Worm (Caenorhabditis elegans) whole organism, L4 larva: ENCODE measurements around the gene pgm-2.
A peak's percentile ranks its signal among the peaks of the same experiment; 100 is the strongest.

Experiments used
- F26F4.8 ChIP-seq: fragments of 200-800 bp; sonication (Bioruptor generic); conservative IDR thresholded peaks from 2 replicates; pipeline ENCODE4 v1.3.6; 2022; ENCODE audit warnings: missing genetic modification characterization, missing compliant biosample characterization
- F37D6.2 ChIP-seq: sonication (generic microtip); optimal IDR thresholded peaks from 2 replicates; lab custom pipeline; 2016; ENCODE audit warnings: mild to moderate bottlenecking, missing genetic modification characterization, missing compliant biosample characterization
- R02D3.7 ChIP-seq: fragments of 150-350 bp; sonication (generic microtip); optimal IDR thresholded peaks from 3 replicates; lab custom pipeline; 2014; ENCODE audit warnings: missing biosample characterization, missing genetic modification characterization
- Y105C5A.15 ChIP-seq: fragments of 200-800 bp; sonication (Bioruptor generic); IDR thresholded peaks from 2 replicates; pipeline ENCODE4 v1.3.6; 2022; ENCODE audit warnings: missing genetic modification characterization, missing compliant biosample characterization
- Y48G9A.11 ChIP-seq: fragments of 200-800 bp; sonication (Bioruptor generic); IDR thresholded peaks from 2 replicates; pipeline ENCODE4 v1.3.6; 2022; ENCODE audit warnings: missing genetic modification reagents, missing genetic modification characterization, missing compliant biosample characterization
- Y75B8A.6 ChIP-seq: fragments of 200-800 bp; sonication (Bioruptor generic); IDR thresholded peaks from 2 replicates; pipeline ENCODE4 v1.3.6; 2022; ENCODE audit warnings: missing genetic modification reagents, missing genetic modification characterization, missing compliant biosample characterization
- ZK337.2 ChIP-seq: fragments of 200-800 bp; sonication (Bioruptor generic); IDR thresholded peaks from 2 replicates; pipeline ENCODE4 v1.3.6; 2022; ENCODE audit warnings: missing genetic modification reagents, missing genetic modification characterization, missing compliant biosample characterization
- ZK546.5 ChIP-seq, 2 experiments: sonication (generic microtip); optimal IDR thresholded peaks; 2 replicates each; lab custom pipeline; 2017; ENCODE audit warnings: missing biosample characterization in 2 of 2, missing genetic modification characterization in 2 of 2
- aha-1 ChIP-seq: fragments of 150-350 bp; peaks from one replicate; lab custom pipeline; 2014; ENCODE audit warnings: missing biosample characterization, missing genetic modification characterization
- ama-1 ChIP-seq: fragments of 150-350 bp; optimal IDR thresholded peaks from 2 replicates; lab custom pipeline; 2014; ENCODE audit warnings: inconsistent platforms, mixed read lengths
- attf-4 ChIP-seq: sonication (generic microtip); optimal IDR thresholded peaks from 3 replicates; lab custom pipeline; 2017; ENCODE audit warnings: missing biosample characterization, missing genetic modification characterization
- ceh-32 ChIP-seq: sonication (generic microtip); optimal IDR thresholded peaks from 2 replicates; lab custom pipeline; 2016; ENCODE audit warnings: mild to moderate bottlenecking, missing genetic modification characterization, missing compliant biosample characterization; ENCODE audit not compliant: poor library complexity
- dmd-8 ChIP-seq: fragments of 200-800 bp; sonication (Bioruptor generic); IDR thresholded peaks from 2 replicates; pipeline ENCODE4 v1.3.6; 2022; ENCODE audit warnings: missing genetic modification characterization, missing compliant biosample characterization
- fkh-10 ChIP-seq: fragments of 150-350 bp; optimal IDR thresholded peaks from 2 replicates; lab custom pipeline; 2014; ENCODE audit warnings: missing biosample characterization, missing genetic modification reagents, missing genetic modification characterization
- fos-1 ChIP-seq: fragments of 150-350 bp; optimal IDR thresholded peaks from 2 replicates; lab custom pipeline; 2014; ENCODE audit warnings: missing biosample characterization, missing genetic modification characterization
- hlh-11 ChIP-seq: fragments of 200-800 bp; sonication (Bioruptor generic); optimal IDR thresholded peaks from 2 replicates; lab custom pipeline; 2018; ENCODE audit warnings: mild to moderate bottlenecking, missing genetic modification characterization, missing compliant biosample characterization
- lim-7 ChIP-seq: fragments of 200-800 bp; sonication (Bioruptor generic); IDR thresholded peaks from 2 replicates; pipeline ENCODE4 v1.3.6; 2022; ENCODE audit warnings: missing genetic modification characterization, missing compliant biosample characterization
- lin-13 ChIP-seq: fragments of 150-350 bp; optimal IDR thresholded peaks from 2 replicates; lab custom pipeline; 2014; ENCODE audit warnings: missing biosample characterization, missing genetic modification reagents, missing genetic modification characterization
- lin-15B ChIP-seq: fragments of 150-350 bp; sonication (generic microtip); optimal IDR thresholded peaks from 3 replicates; lab custom pipeline; 2014; ENCODE audit warnings: missing biosample characterization, missing genetic modification characterization
- lin-39 ChIP-seq: fragments of 150-350 bp; optimal IDR thresholded peaks from 2 replicates; lab custom pipeline; 2014; ENCODE audit warnings: missing biosample characterization, missing genetic modification reagents, missing genetic modification characterization
- lir-3 ChIP-seq: sonication (generic microtip); optimal IDR thresholded peaks from 2 replicates; lab custom pipeline; 2016; ENCODE audit warnings: mild to moderate bottlenecking, missing genetic modification characterization, missing compliant biosample characterization
- mes-2 ChIP-seq: sonication (generic microtip); optimal IDR thresholded peaks from 2 replicates; lab custom pipeline; 2016; ENCODE audit warnings: missing genotype, mild to moderate bottlenecking, missing genetic modification characterization, missing compliant biosample characterization; ENCODE audit not compliant: poor library complexity, severe bottlenecking
- nhr-10 ChIP-seq: fragments of 150-350 bp; optimal IDR thresholded peaks from 2 replicates; lab custom pipeline; 2014; ENCODE audit warnings: missing biosample characterization, missing genetic modification characterization
- nhr-102 ChIP-seq: sonication (generic microtip); optimal IDR thresholded peaks from 2 replicates; lab custom pipeline; 2016; ENCODE audit warnings: mild to moderate bottlenecking, missing genetic modification characterization, moderate library complexity, missing compliant biosample characterization
- nhr-111 ChIP-seq: fragments of 200-800 bp; sonication (Bioruptor generic); optimal IDR thresholded peaks from 2 replicates; lab custom pipeline; 2018; ENCODE audit warnings: mild to moderate bottlenecking, missing genetic modification characterization, missing compliant biosample characterization
- nhr-25 ChIP-seq: sonication (generic microtip); optimal IDR thresholded peaks from 2 replicates; lab custom pipeline; 2017; ENCODE audit warnings: missing genetic modification characterization, mild to moderate bottlenecking, missing compliant biosample characterization, antibody characterized with exemption, moderate library complexity, borderline replicate concordance; ENCODE audit not compliant: insufficient read depth
- nhr-42 ChIP-seq: fragments of 200-800 bp; sonication (Bioruptor generic); IDR thresholded peaks from 2 replicates; pipeline ENCODE4 v1.3.6; 2022; ENCODE audit warnings: missing genetic modification characterization, missing compliant biosample characterization
- pha-4 ChIP-seq, 2 experiments: fragments of 150-350 bp in 1 of 2; fragments of 200-800 bp in 1 of 2; sonication (Bioruptor generic) in 1 of 2; IDR thresholded peaks in 1 of 2; optimal IDR thresholded peaks in 1 of 2; 2 replicates each; pipeline versions ENCODE4 v1.3.6 to Lab custom; 2014 to 2022; ENCODE audit warnings: missing genetic modification characterization in 2 of 2, missing genetic modification reagents in 2 of 2, missing biosample characterization in 1 of 2, missing compliant biosample characterization in 1 of 2
- sdz-12 ChIP-seq: fragments of 200-800 bp; sonication (Bioruptor generic); optimal IDR thresholded peaks from 2 replicates; lab custom pipeline; 2018; ENCODE audit warnings: mild to moderate bottlenecking, missing genetic modification characterization, missing compliant biosample characterization
- set-16 ChIP-seq: fragments of 200-800 bp; sonication (Bioruptor generic); IDR thresholded peaks from 2 replicates; pipeline ENCODE4 v1.3.6; 2022; ENCODE audit warnings: missing genetic modification reagents, missing genetic modification characterization, missing compliant biosample characterization
- skn-1 ChIP-seq: fragments of 150-350 bp; optimal IDR thresholded peaks from 2 replicates; lab custom pipeline; 2014; ENCODE audit warnings: missing biosample characterization, missing genetic modification characterization
- snpc-1.2 ChIP-seq: fragments of 200-800 bp; sonication (Bioruptor generic); IDR thresholded peaks from 2 replicates; pipeline ENCODE4 v1.3.6; 2022; ENCODE audit warnings: missing genetic modification reagents, missing genetic modification characterization, missing compliant biosample characterization
- spr-3 ChIP-seq: fragments of 200-800 bp; sonication (Bioruptor generic); optimal IDR thresholded peaks from 2 replicates; lab custom pipeline; 2018; ENCODE audit warnings: mild to moderate bottlenecking, missing genetic modification characterization, missing compliant biosample characterization
- tag-97 ChIP-seq: fragments of 200-800 bp; sonication (Bioruptor generic); IDR thresholded peaks from 2 replicates; pipeline ENCODE4 v1.3.6; 2022; ENCODE audit warnings: missing genetic modification characterization, missing compliant biosample characterization
- tra-1 ChIP-seq: fragments of 200-800 bp; sonication (Bioruptor generic); IDR thresholded peaks from 2 replicates; pipeline ENCODE4 v1.3.6; 2022; ENCODE audit warnings: missing genetic modification reagents, missing genetic modification characterization, missing compliant biosample characterization
- unc-62 ChIP-seq, 3 experiments: fragments of 150-350 bp in 1 of 3; sonication (generic microtip); optimal IDR thresholded peaks in 2 of 3; peaks in 1 of 3; 1 replicate in 1 of 3; 2 replicates in 2 of 3; lab custom pipeline; 2014 to 2017; ENCODE audit warnings: missing biosample characterization in 3 of 3, missing genetic modification characterization in 3 of 3, missing genetic modification reagents in 3 of 3, missing genotype in 1 of 3
- ztf-11 ChIP-seq: fragments of 150-350 bp; optimal IDR thresholded peaks from 2 replicates; lab custom pipeline; 2014; ENCODE audit warnings: missing biosample characterization, missing genetic modification characterization
- ztf-7 ChIP-seq: fragments of 150-350 bp; optimal IDR thresholded peaks from 2 replicates; lab custom pipeline; 2014; ENCODE audit warnings: missing biosample characterization, missing genetic modification characterization

pgm-2 gene

ce11 chrIII:13342079-13342734, 43.0 kb downstream of the pgm-2 start, which contains the start of gene dro-1:
Gene dro-1, plus strand, starts transcription at chrIII:13342684.
- TF ChIP-seq F37D6.2, result no peak
- TF ChIP-seq ztf-11 (tag; lab: Kevin White, UChicago), result no peak
- TF ChIP-seq R02D3.7 (tag; lab: Kevin White, UChicago), result no peak
- TF ChIP-seq unc-62 (GFP tag; optimal IDR thresholded peaks at IDR 0.05 in 1 of 2; lab: Kevin White, UChicago), result peak in 1 of 2 experiments; percentile 93
- no peak for TF ChIP-seq unc-62 (tag; optimal IDR thresholded peaks at IDR 0.05; lab: Kevin White, UChicago)

- no peak for TF ChIP-seq lin-15B (tag; lab: Kevin White, UChicago)
- TF ChIP-seq ceh-32, result no peak
- no peak for TF ChIP-seq Y75B8A.6 (GFP tag; lab: Robert Waterston, UW)
- no peak for TF ChIP-seq fos-1 (tag; lab: Kevin White, UChicago)
- TF ChIP-seq lin-13 (GFP tag; lab: Kevin White, UChicago), result no peak
- no peak for TF ChIP-seq nhr-25 (tag; lab: Kevin White, UChicago)
- TF ChIP-seq unc-62 (GFP tag; optimal IDR thresholded peaks at IDR 0.05 in 1 of 2; lab: Kevin White, UChicago), result no peak
- TF ChIP-seq unc-62 (tag; optimal IDR thresholded peaks at IDR 0.05; lab: Kevin White, UChicago), result no peak
These were observed 43.9 kb downstream of the pgm-2 start, which contains the start of gene ife-1 for ce11 chrIII:13343117-13343516. Gene ife-1, plus strand, starts transcription at chrIII:13343417.

DNA sequence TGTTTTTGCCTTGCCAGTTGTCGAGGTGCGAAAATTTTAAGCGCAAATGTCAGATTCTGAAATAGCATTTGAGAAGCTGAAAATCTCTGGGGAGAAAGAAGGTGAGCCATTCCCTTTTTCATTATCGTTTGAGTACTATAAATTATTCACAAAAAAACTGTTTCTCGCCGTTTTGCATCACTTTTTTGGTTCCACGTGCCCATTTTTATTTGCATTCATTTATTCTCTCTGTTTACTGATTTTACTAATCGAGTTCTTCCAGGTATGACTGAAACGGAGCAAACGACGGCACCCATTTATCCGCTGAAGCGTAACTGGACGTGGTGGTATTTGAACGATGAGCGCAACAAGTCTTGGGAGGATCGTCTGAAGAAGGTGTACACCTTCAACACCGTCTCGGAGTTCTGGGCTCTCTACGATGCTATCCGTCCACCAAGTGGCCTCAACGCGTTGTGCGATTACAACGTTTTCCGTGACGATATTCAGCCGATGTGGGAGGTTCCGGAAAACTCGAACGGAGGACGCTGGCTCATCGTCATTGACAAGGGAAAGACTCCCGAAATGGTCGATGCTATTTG, 44.5 kb downstream of the pgm-2 start:
- TF ChIP-seq ztf-7 (tag; lab: Kevin White, UChicago), result no peak
- no peak for TF ChIP-seq mes-2 (tag; lab: Kevin White, UChicago)
- TF ChIP-seq set-16 (GFP tag; lab: Robert Waterston, UW), result 0 out of 2 replicates have a peak, but pooled peaks have one; percentile 4
- no peak for TF ChIP-seq sdz-12 (GFP tag; lab: Kevin White, UChicago)
- TF ChIP-seq lim-7 (GFP tag; lab: Robert Waterston, UW), result no peak
- no peak for TF ChIP-seq attf-4
- TF ChIP-seq nhr-102, result no peak
- no peak for TF ChIP-seq ZK337.2 (GFP tag; lab: Robert Waterston, UW)
- TF ChIP-seq ZK546.5 (tag; optimal IDR thresholded peaks at IDR 0.05; lab: Kevin White, UChicago), result no peak
- no peak for TF ChIP-seq ztf-11 (tag; lab: Kevin White, UChicago)
- TF ChIP-seq F37D6.2, result no peak
- TF ChIP-seq hlh-11 (tag; lab: Kevin White, UChicago), result no peak
- TF ChIP-seq pha-4 (GFP tag; IDR thresholded peaks at IDR 0.05; lab: Robert Waterston, UW), result no peak
- TF ChIP-seq pha-4 (tag; optimal IDR thresholded peaks at IDR 0.05; lab: Kevin White, UChicago), result no peak
- no peak for TF ChIP-seq nhr-10 (tag; lab: Kevin White, UChicago)
- TF ChIP-seq aha-1 (tag; lab: Kevin White, UChicago), result peak; percentile 61
- TF ChIP-seq ama-1 (lab: Kevin White, UChicago), result no peak
- no peak for TF ChIP-seq lin-39
- no peak for TF ChIP-seq fkh-10
- no peak for TF ChIP-seq lir-3 (tag; lab: Kevin White, UChicago)
- TF ChIP-seq skn-1 (tag; lab: Kevin White, UChicago), result no peak
- TF ChIP-seq spr-3 (GFP tag; lab: Kevin White, UChicago), result no peak
- no peak for TF ChIP-seq Y48G9A.11 (GFP tag; lab: Robert Waterston, UW)
- no peak for TF ChIP-seq nhr-42 (GFP tag; lab: Robert Waterston, UW)
- peak; percentile 14; the same call in 1 of the 2 replicates for TF ChIP-seq snpc-1.2 (GFP tag; lab: Robert Waterston, UW)
- no peak for TF ChIP-seq nhr-25 (tag; lab: Kevin White, UChicago)
- TF ChIP-seq dmd-8, result 0 out of 2 replicates have a peak, but pooled peaks have one; percentile 14
- TF ChIP-seq F26F4.8 (GFP tag; lab: Robert Waterston, UW), result no peak
- no peak for TF ChIP-seq tag-97 (GFP tag; lab: Robert Waterston, UW)
- no peak for TF ChIP-seq nhr-111 (GFP tag; lab: Kevin White, UChicago)
- TF ChIP-seq Y105C5A.15 (GFP tag; lab: Robert Waterston, UW), result peak; percentile 67; the same call in 1 of the 2 replicates
- TF ChIP-seq tra-1, result no peak
